Worm (Caenorhabditis elegans): Measurements from ENCODE around the gene fipr-5.

fipr-5 gene

DNA sequence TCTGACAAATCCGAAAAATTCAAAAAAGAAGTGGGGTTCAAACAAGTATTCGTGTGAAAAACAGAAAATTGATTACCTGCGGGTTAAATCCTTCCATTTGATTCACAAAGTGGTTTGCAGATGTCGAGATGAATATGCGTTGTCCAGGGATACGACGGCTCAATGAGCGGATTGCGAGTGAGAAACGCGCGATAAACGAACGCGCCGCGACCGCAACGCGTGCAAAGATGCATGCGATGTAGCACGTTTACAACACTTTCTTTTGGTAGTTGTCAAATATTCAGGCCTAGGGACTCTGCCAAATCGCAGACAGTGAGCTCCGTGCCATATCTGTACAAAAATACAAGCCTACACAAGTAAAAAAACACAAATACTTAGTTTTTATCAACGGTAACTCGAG lies 17.4 kb upstream of the fipr-5 start, which contains the start of gene fubl-1 (continued):
- TF ChIP-seq athp-1 (tag; optimal IDR thresholded peaks at IDR 0.05), result no peak
- no peak for TF ChIP-seq C17E4.6 (GFP tag; IDR thresholded peaks at IDR 0.05)
- TF ChIP-seq ztf-28 (GFP tag; IDR thresholded peaks at IDR 0.05), result 0 out of 2 replicates have a peak, but pooled peaks have one; percentile 48
- TF ChIP-seq chd-7 (tag; optimal IDR thresholded peaks at IDR 0.05), result no peak
- TF ChIP-seq snpc-1.3 (tag; optimal IDR thresholded peaks at IDR 0.05; ENCODE audit: insufficient read depth), result no peak
- TF ChIP-seq nfyb-1 (GFP tag; IDR thresholded peaks at IDR 0.05), result no peak
- no peak for TF ChIP-seq akir-1 (GFP tag; optimal IDR thresholded peaks at IDR 0.05)
- TF ChIP-seq let-526 (GFP tag; IDR thresholded peaks at IDR 0.05), result no peak
- no peak for TF ChIP-seq nhr-120 (GFP tag; IDR thresholded peaks at IDR 0.05)
- no peak for TF ChIP-seq lir-1 (GFP tag; conservative IDR thresholded peaks at IDR 0.05)
- TF ChIP-seq ets-4 (GFP tag; optimal IDR thresholded peaks at IDR 0.05), result no peak
- TF ChIP-seq madf-8 (GFP tag; conservative IDR thresholded peaks at IDR 0.05), result peak; percentile 71
- TF ChIP-seq T26A5.8 (tag; optimal IDR thresholded peaks at IDR 0.05), result no peak
- no peak for TF ChIP-seq nhr-80 (tag; optimal IDR thresholded peaks at IDR 0.05)
- TF ChIP-seq ceh-91 (GFP tag; IDR thresholded peaks at IDR 0.05), result peak; percentile 68
- TF ChIP-seq B0336.3 (GFP tag; IDR thresholded peaks at IDR 0.05), result no peak
- TF ChIP-seq hmg-1.2 (GFP tag; IDR thresholded peaks at IDR 0.05), result peak; percentile 29; the same call in 1 of the 2 replicates
- TF ChIP-seq mes-4 (tag; optimal IDR thresholded peaks at IDR 0.05), result no peak
- TF ChIP-seq Y95B8A.8 (GFP tag; IDR thresholded peaks at IDR 0.05), result no peak
- TF ChIP-seq F22D6.2 (tag; optimal IDR thresholded peaks at IDR 0.05), result no peak
- no peak for TF ChIP-seq ccch-3 (GFP tag; optimal IDR thresholded peaks at IDR 0.05)
- no peak for TF ChIP-seq pbrm-1 (GFP tag; IDR thresholded peaks at IDR 0.05)
- TF ChIP-seq T07F8.4 (tag; optimal IDR thresholded peaks at IDR 0.05), result no peak
- TF ChIP-seq fkh-3 (tag; optimal IDR thresholded peaks at IDR 0.05), result no peak
- TF ChIP-seq zfh-2 (GFP tag; conservative IDR thresholded peaks at IDR 0.05), result no peak
- TF ChIP-seq Y79H2A.3 (GFP tag; conservative IDR thresholded peaks at IDR 0.05), result no peak
- TF ChIP-seq ceh-40 (GFP tag; IDR thresholded peaks at IDR 0.05), result no peak
- TF ChIP-seq die-1 (tag; optimal IDR thresholded peaks at IDR 0.05), result no peak
- TF ChIP-seq F49E8.2 (tag; optimal IDR thresholded peaks at IDR 0.05; ENCODE audit: insufficient read depth), result no peak
- TF ChIP-seq lin-54 (GFP tag; optimal IDR thresholded peaks at IDR 0.05), result no peak
- no peak for TF ChIP-seq K12H6.12 (tag; optimal IDR thresholded peaks at IDR 0.05)
- no peak for TF ChIP-seq hrde-1 (tag; optimal IDR thresholded peaks at IDR 0.05; ENCODE audit: borderline replicate concordance)
- no peak for TF ChIP-seq tlf-1 (GFP tag; optimal IDR thresholded peaks at IDR 0.05)
- TF ChIP-seq F39B2.1 (GFP tag; IDR thresholded peaks at IDR 0.05), result no peak
- no peak for TF ChIP-seq sea-2 (GFP tag; IDR thresholded peaks at IDR 0.05)
- TF ChIP-seq hlh-26 (GFP tag; conservative IDR thresholded peaks at IDR 0.05), result no peak
- no peak for TF ChIP-seq rec-8 (tag; optimal IDR thresholded peaks at IDR 0.05)
- TF ChIP-seq C06A6.2 (GFP tag; conservative IDR thresholded peaks at IDR 0.05), result no peak
- no peak for TF ChIP-seq F55B11.4 (tag; optimal IDR thresholded peaks at IDR 0.05; ENCODE audit: borderline replicate concordance, insufficient read depth)
- peak; percentile 97 for TF ChIP-seq madf-3 (GFP tag; IDR thresholded peaks at IDR 0.05)
- no peak for TF ChIP-seq hsf-1 (GFP tag; IDR thresholded peaks at IDR 0.05)
